Fruit fly (Drosophila melanogaster) whole organism, embryonic: ENCODE measurements around the gene Nsun5.
A peak's percentile ranks its signal among the peaks of the same experiment; 100 is the strongest.

Experiments used
- Atf-2 ChIP-seq: fragments of 200-800 bp; sonication (Bioruptor generic); optimal IDR thresholded peaks from 2 replicates; lab custom pipeline; 2016; ENCODE audit warnings: missing biosample characterization, missing genetic modification characterization
- Atf3 ChIP-seq: fragments of 200-800 bp; sonication (Bioruptor generic); optimal IDR thresholded peaks from 3 replicates; lab custom pipeline; 2016; ENCODE audit warnings: missing biosample characterization, missing genetic modification characterization
- BEAF-32 ChIP-seq: fragments of 200-800 bp; sonication (Bioruptor generic); optimal IDR thresholded peaks from 3 replicates; lab custom pipeline; 2017; ENCODE audit warnings: missing biosample characterization, missing genetic modification characterization, mild to moderate bottlenecking, moderate library complexity, missing genetic modification reagents
- C15 ChIP-seq: fragments of 200-800 bp; sonication (Bioruptor generic); IDR thresholded peaks from 3 replicates; pipeline ENCODE4 v1.3.6; 2022; ENCODE audit warnings: missing biosample characterization, missing genetic modification characterization
- CG1024 ChIP-seq: fragments of 200-800 bp; sonication (Bioruptor generic); IDR thresholded peaks from 2 replicates; pipeline ENCODE4 v1.3.6; 2022; ENCODE audit warnings: missing biosample characterization, missing genetic modification characterization
- CG10959 ChIP-seq: fragments of 200-800 bp; sonication (Bioruptor generic); IDR thresholded peaks from 2 replicates; pipeline ENCODE4 v1.3.6; 2022; ENCODE audit warnings: missing biosample characterization, missing genetic modification characterization
- CG12299 ChIP-seq: fragments of 200-800 bp; sonication (Bioruptor generic); optimal IDR thresholded peaks from 2 replicates; lab custom pipeline; 2018; ENCODE audit warnings: missing biosample characterization, mild to moderate bottlenecking, missing genetic modification characterization
- CG12391 ChIP-seq: fragments of 200-800 bp; sonication (Bioruptor generic); optimal IDR thresholded peaks from 3 replicates; lab custom pipeline; 2018; ENCODE audit warnings: missing biosample characterization, mild to moderate bottlenecking, missing genetic modification characterization, moderate library complexity
- CG14965 ChIP-seq: fragments of 200-800 bp; sonication (Bioruptor generic); optimal IDR thresholded peaks from 2 replicates; lab custom pipeline; 2016; ENCODE audit warnings: missing biosample characterization, missing genetic modification characterization, borderline replicate concordance
- CG15514 ChIP-seq: fragments of 200-800 bp; sonication (Bioruptor generic); optimal IDR thresholded peaks from 3 replicates; lab custom pipeline; 2017; ENCODE audit warnings: missing biosample characterization, missing genetic modification characterization, mild to moderate bottlenecking, moderate library complexity, missing genetic modification reagents
- CG16779 ChIP-seq: fragments of 200-800 bp; sonication (Bioruptor generic); IDR thresholded peaks from 2 replicates; pipeline ENCODE4 v1.3.6; 2022; ENCODE audit warnings: missing biosample characterization, missing genetic modification characterization
- CG17186 ChIP-seq: fragments of 200-800 bp; sonication (Bioruptor generic); optimal IDR thresholded peaks from 3 replicates; lab custom pipeline; 2017; ENCODE audit warnings: missing biosample characterization, missing genetic modification reagents, missing genetic modification characterization
- CG18476 ChIP-seq: fragments of 200-800 bp; sonication (Bioruptor generic); optimal IDR thresholded peaks from 2 replicates; lab custom pipeline; 2016; ENCODE audit warnings: missing biosample characterization, mild to moderate bottlenecking, missing genetic modification characterization
- CG18599 ChIP-seq: fragments of 200-800 bp; sonication (Bioruptor generic); optimal IDR thresholded peaks from 3 replicates; lab custom pipeline; 2017; ENCODE audit warnings: missing biosample characterization, missing genetic modification characterization, mild to moderate bottlenecking, moderate library complexity, missing genetic modification reagents
- CG30020 ChIP-seq: fragments of 200-800 bp; optimal IDR thresholded peaks from 2 replicates; lab custom pipeline; 2019; ENCODE audit warnings: missing biosample characterization, mild to moderate bottlenecking, missing genetic modification characterization, moderate library complexity
- CG3407 ChIP-seq: fragments of 200-800 bp; sonication (Bioruptor generic); optimal IDR thresholded peaks from 2 replicates; lab custom pipeline; 2018; ENCODE audit warnings: missing biosample characterization, mild to moderate bottlenecking, missing genetic modification characterization
- CG34376 ChIP-seq: fragments of 200-800 bp; sonication (Bioruptor generic); optimal IDR thresholded peaks from 2 replicates; lab custom pipeline; 2018; ENCODE audit warnings: missing biosample characterization, mild to moderate bottlenecking, missing genetic modification characterization
- CG4282 ChIP-seq: fragments of 200-800 bp; sonication (Bioruptor generic); optimal IDR thresholded peaks from 2 replicates; lab custom pipeline; 2016; ENCODE audit warnings: missing biosample characterization, missing genetic modification characterization
- CG6791 ChIP-seq: fragments of 200-800 bp; sonication (Bioruptor generic); IDR thresholded peaks from 3 replicates; pipeline ENCODE4 v1.3.6; 2022; ENCODE audit warnings: missing biosample characterization, missing genetic modification characterization; ENCODE audit not compliant: partially characterized antibody
- CG6813 ChIP-seq: fragments of 200-800 bp; sonication (Bioruptor generic); optimal IDR thresholded peaks from 2 replicates; lab custom pipeline; 2017; ENCODE audit warnings: missing biosample characterization, missing genetic modification characterization, mild to moderate bottlenecking, moderate library complexity, missing genetic modification reagents
- CG7556 ChIP-seq: fragments of 200-800 bp; sonication (Bioruptor generic); optimal IDR thresholded peaks from 2 replicates; lab custom pipeline; 2017; ENCODE audit warnings: missing biosample characterization, mild to moderate bottlenecking, missing genetic modification characterization
- CG7786 ChIP-seq: fragments of 200-800 bp; sonication (Bioruptor generic); optimal IDR thresholded peaks from 2 replicates; lab custom pipeline; 2016; ENCODE audit warnings: missing biosample characterization, missing genetic modification characterization
- CG9797 ChIP-seq: fragments of 200-800 bp; sonication (Bioruptor generic); optimal IDR thresholded peaks from 3 replicates; lab custom pipeline; 2018; ENCODE audit warnings: missing biosample characterization, mild to moderate bottlenecking, missing genetic modification characterization
- CoRest ChIP-seq: fragments of 200-800 bp; sonication (Bioruptor generic); optimal IDR thresholded peaks from 3 replicates; lab custom pipeline; 2018; ENCODE audit warnings: missing biosample characterization, mild to moderate bottlenecking, missing genetic modification characterization, moderate library complexity
- CrebB ChIP-seq: fragments of 200-800 bp; sonication (Bioruptor generic); optimal IDR thresholded peaks from 3 replicates; lab custom pipeline; 2018; ENCODE audit warnings: missing biosample characterization, mild to moderate bottlenecking, missing genetic modification characterization
- Deaf1 ChIP-seq: fragments of 200-800 bp; optimal IDR thresholded peaks from 3 replicates; lab custom pipeline; 2019; ENCODE audit warnings: missing biosample characterization, mild to moderate bottlenecking, missing genetic modification characterization, moderate library complexity
- Eip74EF ChIP-seq, 2 experiments: fragments of 200-800 bp in 1 of 2; fragments of >200 bp in 1 of 2; sonication (Bioruptor generic) in 1 of 2; optimal IDR thresholded peaks; 2 replicates each; lab custom pipeline; 2017 to 2019; ENCODE audit warnings: missing biosample characterization in 2 of 2, missing genetic modification characterization in 2 of 2, mild to moderate bottlenecking in 1 of 2, moderate library complexity in 1 of 2
- Elba2 ChIP-seq: fragments of 200-800 bp; sonication (Bioruptor generic); optimal IDR thresholded peaks from 3 replicates; lab custom pipeline; 2016; ENCODE audit warnings: missing biosample characterization, missing genetic modification characterization
- Fer1 ChIP-seq: fragments of 200-800 bp; sonication (Bioruptor generic); optimal IDR thresholded peaks from 2 replicates; lab custom pipeline; 2017; ENCODE audit warnings: missing biosample characterization, mild to moderate bottlenecking, missing genetic modification characterization
- H2.0 ChIP-seq: fragments of 200-800 bp; sonication (Bioruptor generic); IDR thresholded peaks from 2 replicates; pipeline ENCODE4 v1.3.6; 2022; ENCODE audit warnings: missing biosample characterization, missing genetic modification characterization
- HHEX ChIP-seq: fragments of 200-800 bp; sonication (Bioruptor generic); optimal IDR thresholded peaks from 3 replicates; lab custom pipeline; 2017; ENCODE audit warnings: missing biosample characterization, mild to moderate bottlenecking, missing genetic modification characterization, missing genetic modification reagents
- Hmr ChIP-seq: fragments of 200-800 bp; sonication (Bioruptor generic); optimal IDR thresholded peaks from 3 replicates; lab custom pipeline; 2017; ENCODE audit warnings: mild to moderate bottlenecking, missing biosample characterization, missing genetic modification reagents, missing genetic modification characterization
- Meics ChIP-seq: fragments of 200-800 bp; sonication (Bioruptor generic); optimal IDR thresholded peaks from 2 replicates; lab custom pipeline; 2017; ENCODE audit warnings: missing biosample characterization, mild to moderate bottlenecking, missing genetic modification characterization
- Mes4 ChIP-seq: fragments of 200-800 bp; sonication (Bioruptor generic); optimal IDR thresholded peaks from 2 replicates; lab custom pipeline; 2016; ENCODE audit warnings: missing biosample characterization, missing genetic modification characterization
- da ChIP-seq: fragments of 200-800 bp; sonication (Bioruptor generic); optimal IDR thresholded peaks from 2 replicates; lab custom pipeline; 2016; ENCODE audit warnings: missing biosample characterization, missing genetic modification characterization
- fd64A ChIP-seq: fragments of 200-800 bp; sonication (Bioruptor generic); optimal IDR thresholded peaks from 3 replicates; lab custom pipeline; 2018; ENCODE audit warnings: missing biosample characterization, mild to moderate bottlenecking, missing genetic modification characterization
- fu2 ChIP-seq: fragments of 200-800 bp; sonication (Bioruptor generic); optimal IDR thresholded peaks from 2 replicates; lab custom pipeline; 2016; ENCODE audit warnings: missing biosample characterization, missing genetic modification characterization
- grau ChIP-seq: fragments of 200-800 bp; optimal IDR thresholded peaks from 3 replicates; lab custom pipeline; 2019; ENCODE audit warnings: missing biosample characterization, mild to moderate bottlenecking, missing genetic modification characterization, moderate library complexity
- kah ChIP-seq: fragments of 200-800 bp; sonication (Bioruptor generic); optimal IDR thresholded peaks from 2 replicates; lab custom pipeline; 2018; ENCODE audit warnings: missing biosample characterization, mild to moderate bottlenecking, missing genetic modification characterization
- nerfin-1 ChIP-seq: fragments of 200-800 bp; sonication (Bioruptor generic); optimal IDR thresholded peaks from 3 replicates; lab custom pipeline; 2019; ENCODE audit warnings: missing biosample characterization, mild to moderate bottlenecking, missing genetic modification characterization, moderate library complexity
- oc ChIP-seq: fragments of 200-800 bp; sonication (Bioruptor generic); optimal IDR thresholded peaks from 2 replicates; lab custom pipeline; 2018; ENCODE audit warnings: missing biosample characterization, mild to moderate bottlenecking, missing genetic modification characterization, moderate library complexity
- org-1 ChIP-seq: fragments of 200-800 bp; sonication (Bioruptor generic); optimal IDR thresholded peaks from 2 replicates; lab custom pipeline; 2017; ENCODE audit warnings: missing biosample characterization, missing genetic modification characterization
- pita ChIP-seq: fragments of 200-800 bp; sonication (Bioruptor generic); optimal IDR thresholded peaks from 2 replicates; lab custom pipeline; 2017; ENCODE audit warnings: missing biosample characterization, mild to moderate bottlenecking, missing genetic modification characterization
- rib ChIP-seq: fragments of 200-800 bp; sonication (Bioruptor generic); IDR thresholded peaks from 2 replicates; pipeline ENCODE4 v1.3.6; 2022; ENCODE audit warnings: missing biosample characterization, missing genetic modification characterization
- salm ChIP-seq: fragments of 200-800 bp; sonication (Bioruptor generic); optimal IDR thresholded peaks from 2 replicates; lab custom pipeline; 2018; ENCODE audit warnings: missing biosample characterization, mild to moderate bottlenecking, missing genetic modification characterization
- sens-2 ChIP-seq: fragments of 200-800 bp; sonication (Bioruptor generic); IDR thresholded peaks from 2 replicates; pipeline ENCODE4 v1.3.6; 2022; ENCODE audit warnings: missing biosample characterization, missing genetic modification characterization
- slp2 ChIP-seq: fragments of 200-800 bp; sonication (Bioruptor generic); optimal IDR thresholded peaks from 2 replicates; lab custom pipeline; 2016; ENCODE audit warnings: missing biosample characterization, missing genetic modification characterization
- stc ChIP-seq: fragments of 200-800 bp; sonication (Bioruptor generic); IDR thresholded peaks from 2 replicates; pipeline ENCODE4 v1.3.6; 2022; ENCODE audit warnings: missing biosample characterization, missing genetic modification characterization
- tgo ChIP-seq: fragments of 200-800 bp; sonication (Bioruptor generic); IDR thresholded peaks from 3 replicates; pipeline ENCODE4 v1.3.6; 2022; ENCODE audit warnings: missing biosample characterization, missing genetic modification characterization
- tio ChIP-seq: fragments of 200-800 bp; sonication (Bioruptor generic); optimal IDR thresholded peaks from 2 replicates; lab custom pipeline; 2017; ENCODE audit warnings: missing biosample characterization, missing genetic modification characterization, inconsistent platforms

Gene Nsun5

dm6 chr3R:19164873-19165456 is 2.9 kb upstream of the Nsun5 start (continued):
- TF ChIP-seq CoRest (tag; lab: Kevin White, UChicago): peak; percentile 59
- no peak for TF ChIP-seq CG7786 (GFP tag; lab: Kevin White, UChicago)
- peak; percentile 38; the same call in 1 of the 2 replicates for TF ChIP-seq CG10959 (GFP tag; lab: Robert Waterston, UW)
- TF ChIP-seq fd64A: peak; percentile 27
- peak; percentile 66 for TF ChIP-seq Meics (GFP tag; lab: Kevin White, UChicago)
- TF ChIP-seq CG7556: peak; percentile 52
- no peak for TF ChIP-seq CG34376 (GFP tag; lab: Kevin White, UChicago)
- TF ChIP-seq kah (GFP tag; lab: Kevin White, UChicago): no peak
- no peak for TF ChIP-seq CG16779 (GFP tag; lab: Robert Waterston, UW)
- peak; percentile 9 for TF ChIP-seq CG18599 (GFP tag; lab: Kevin White, UChicago)
- no peak for TF ChIP-seq tgo (GFP tag; lab: Robert Waterston, UW)
- peak; percentile 24 for TF ChIP-seq CG15514 (GFP tag; lab: Kevin White, UChicago)
- TF ChIP-seq org-1 (GFP tag; lab: Kevin White, UChicago): no peak
- TF ChIP-seq Fer1: no peak
- no peak for TF ChIP-seq Deaf1 (tag; lab: Kevin White, UChicago)
- TF ChIP-seq H2.0: peak; percentile 26; the same call in 1 of the 2 replicates
- TF ChIP-seq sens-2 (GFP tag; lab: Robert Waterston, UW): no peak
- TF ChIP-seq oc (tag; lab: Kevin White, UChicago): no peak
- TF ChIP-seq grau (tag; lab: Kevin White, UChicago): peak; percentile 60
- no peak for TF ChIP-seq CG6813 (GFP tag; lab: Kevin White, UChicago)
- TF ChIP-seq BEAF-32 (GFP tag; lab: Kevin White, UChicago): no peak
- TF ChIP-seq slp2: no peak
- no peak for TF ChIP-seq CG17186 (GFP tag; lab: Kevin White, UChicago)
- peak; percentile 0 for TF ChIP-seq Hmr (GFP tag; lab: Kevin White, UChicago)
- TF ChIP-seq fu2 (GFP tag; lab: Kevin White, UChicago): peak; percentile 18
- TF ChIP-seq CG18476 (GFP tag; lab: Kevin White, UChicago): peak; percentile 6
- TF ChIP-seq tio (GFP tag; lab: Kevin White, UChicago): peak; percentile 51
- TF ChIP-seq Atf3 (GFP tag; lab: Kevin White, UChicago): no peak
- TF ChIP-seq C15: no peak
- no peak for TF ChIP-seq CG3407 (GFP tag; lab: Kevin White, UChicago)
- TF ChIP-seq CrebB: no peak
- TF ChIP-seq HHEX (GFP tag; lab: Kevin White, UChicago): peak; percentile 38
- TF ChIP-seq stc (GFP tag; lab: Robert Waterston, UW): peak; percentile 49; the same call in 1 of the 2 replicates
- TF ChIP-seq salm (tag; lab: Kevin White, UChicago): no peak
- no peak for TF ChIP-seq pita (GFP tag; lab: Kevin White, UChicago)
- no peak for TF ChIP-seq CG4282 (GFP tag; lab: Kevin White, UChicago)
- TF ChIP-seq CG1024 (GFP tag; lab: Robert Waterston, UW): no peak
- no peak for TF ChIP-seq CG9797 (GFP tag; lab: Kevin White, UChicago)
- no peak for TF ChIP-seq CG6791 (GFP tag; lab: Robert Waterston, UW)
- TF ChIP-seq CG12391: peak; percentile 61
- TF ChIP-seq Atf-2 (GFP tag; lab: Kevin White, UChicago): peak; percentile 9
- TF ChIP-seq CG12299: no peak
- TF ChIP-seq da (GFP tag; lab: Kevin White, UChicago): no peak
- TF ChIP-seq CG14965 (GFP tag; lab: Kevin White, UChicago): no peak
- no peak for TF ChIP-seq CG30020 (tag; lab: Kevin White, UChicago)
- TF ChIP-seq Eip74EF (GFP tag; optimal IDR thresholded peaks at IDR 0.05; lab: Kevin White, UChicago): no peak
- TF ChIP-seq Elba2 (GFP tag; lab: Kevin White, UChicago): peak; percentile 90
- TF ChIP-seq nerfin-1 (tag; lab: Kevin White, UChicago): no peak
- TF ChIP-seq rib (GFP tag; lab: Robert Waterston, UW): no peak
- TF ChIP-seq Mes4 (GFP tag; lab: Kevin White, UChicago): peak; percentile 15
